Fruit fly (Drosophila melanogaster) whole organism, embryonic: ENCODE results near the gene stck.

ENCODE experiments used
- Atf-2 ChIP-seq: fragments of 200-800 bp; sonication (Bioruptor generic); optimal IDR thresholded peaks from 2 replicates; lab custom pipeline; 2016; ENCODE audit warnings: missing biosample characterization, missing genetic modification characterization
- CG10979 ChIP-seq: fragments of 200-800 bp; sonication (Bioruptor generic); optimal IDR thresholded peaks from 2 replicates; lab custom pipeline; 2018; ENCODE audit warnings: missing biosample characterization, mild to moderate bottlenecking, missing genetic modification characterization, moderate library complexity
- CG11504 ChIP-seq: fragments of 200-800 bp; sonication (Bioruptor generic); optimal IDR thresholded peaks from 3 replicates; lab custom pipeline; 2019; ENCODE audit warnings: missing biosample characterization, mild to moderate bottlenecking, missing genetic modification characterization, moderate library complexity
- CG11560 ChIP-seq: fragments of 200-800 bp; sonication (Bioruptor generic); IDR thresholded peaks from 3 replicates; pipeline ENCODE4 v1.3.6; 2022; ENCODE audit warnings: missing biosample characterization, missing genetic modification characterization
- CG12155 ChIP-seq: fragments of 200-800 bp; sonication (Bioruptor generic); optimal IDR thresholded peaks from 3 replicates; lab custom pipeline; 2016; ENCODE audit warnings: missing biosample characterization, missing genetic modification characterization
- CG12299 ChIP-seq: fragments of 200-800 bp; sonication (Bioruptor generic); optimal IDR thresholded peaks from 2 replicates; lab custom pipeline; 2018; ENCODE audit warnings: missing biosample characterization, mild to moderate bottlenecking, missing genetic modification characterization
- CG12769 ChIP-seq: fragments of 200-800 bp; sonication (Bioruptor generic); optimal IDR thresholded peaks from 2 replicates; lab custom pipeline; 2019; ENCODE audit warnings: missing biosample characterization, mild to moderate bottlenecking, missing genetic modification characterization, moderate library complexity
- CG14014 ChIP-seq: fragments of 200-800 bp; sonication (Bioruptor generic); IDR thresholded peaks from 2 replicates; pipeline ENCODE4 v1.3.6; 2022; ENCODE audit warnings: missing biosample characterization, missing genetic modification characterization
- CG14667 ChIP-seq: fragments of 200-800 bp; sonication (Bioruptor generic); IDR thresholded peaks from 2 replicates; pipeline ENCODE4 v1.3.6; 2022; ENCODE audit warnings: missing biosample characterization, missing genetic modification characterization
- CG16779 ChIP-seq: fragments of 200-800 bp; sonication (Bioruptor generic); IDR thresholded peaks from 2 replicates; pipeline ENCODE4 v1.3.6; 2022; ENCODE audit warnings: missing biosample characterization, missing genetic modification characterization
- CG18011 ChIP-seq: fragments of 200-800 bp; sonication (Bioruptor generic); optimal IDR thresholded peaks from 2 replicates; lab custom pipeline; 2017; ENCODE audit warnings: missing biosample characterization, missing genetic modification characterization, mild to moderate bottlenecking, moderate library complexity, missing genotype
- CG18262 ChIP-seq: fragments of 200-800 bp; optimal IDR thresholded peaks from 3 replicates; lab custom pipeline; 2019; ENCODE audit warnings: missing biosample characterization, mild to moderate bottlenecking, missing genetic modification characterization, moderate library complexity
- CG18764 ChIP-seq: fragments of 200-800 bp; sonication (Bioruptor generic); optimal IDR thresholded peaks from 3 replicates; lab custom pipeline; 2016; ENCODE audit warnings: missing biosample characterization, missing genetic modification characterization
- CG2120 ChIP-seq: fragments of 200-800 bp; sonication (Bioruptor generic); optimal IDR thresholded peaks from 3 replicates; lab custom pipeline; 2016; ENCODE audit warnings: missing biosample characterization, missing genetic modification characterization
- CG2199 ChIP-seq: fragments of 200-800 bp; sonication (Bioruptor generic); IDR thresholded peaks from 3 replicates; pipeline ENCODE4 v1.3.6; 2022; ENCODE audit warnings: missing biosample characterization, missing genetic modification characterization
- CG2678 ChIP-seq: fragments of 200-800 bp; sonication (Bioruptor generic); optimal IDR thresholded peaks from 3 replicates; lab custom pipeline; 2019; ENCODE audit warnings: missing biosample characterization, mild to moderate bottlenecking, missing genetic modification characterization, moderate library complexity
- CG3163 ChIP-seq: fragments of 200-800 bp; sonication (Bioruptor generic); optimal IDR thresholded peaks from 3 replicates; lab custom pipeline; 2016; ENCODE audit warnings: missing biosample characterization, missing genetic modification characterization
- CG32772 ChIP-seq: fragments of 200-800 bp; sonication (Bioruptor generic); IDR thresholded peaks from 2 replicates; pipeline ENCODE4 v1.3.6; 2022; ENCODE audit warnings: missing biosample characterization, missing genetic modification characterization
- CG3281 ChIP-seq: fragments of 200-800 bp; sonication (Bioruptor generic); optimal IDR thresholded peaks from 3 replicates; lab custom pipeline; 2017; ENCODE audit warnings: missing biosample characterization, mild to moderate bottlenecking, missing genetic modification characterization
- CG34376 ChIP-seq: fragments of 200-800 bp; sonication (Bioruptor generic); optimal IDR thresholded peaks from 2 replicates; lab custom pipeline; 2018; ENCODE audit warnings: missing biosample characterization, mild to moderate bottlenecking, missing genetic modification characterization
- CG3995 ChIP-seq: fragments of 200-800 bp; sonication (Bioruptor generic); optimal IDR thresholded peaks from 3 replicates; lab custom pipeline; 2016; ENCODE audit warnings: missing biosample characterization, missing genetic modification characterization
- CG4854 ChIP-seq: fragments of 200-800 bp; sonication (Bioruptor generic); optimal IDR thresholded peaks from 2 replicates; lab custom pipeline; 2016; ENCODE audit warnings: missing biosample characterization, missing genetic modification characterization, inconsistent platforms
- CG6654 ChIP-seq: fragments of 200-800 bp; sonication (Bioruptor generic); optimal IDR thresholded peaks from 2 replicates; lab custom pipeline; 2017; ENCODE audit warnings: missing biosample characterization, mild to moderate bottlenecking, missing genetic modification characterization
- CG8944 ChIP-seq: fragments of 200-800 bp; sonication (Bioruptor generic); optimal IDR thresholded peaks from 3 replicates; lab custom pipeline; 2016; ENCODE audit warnings: missing biosample characterization, missing genetic modification characterization
- CG9437 ChIP-seq: fragments of 200-800 bp; sonication (Bioruptor generic); optimal IDR thresholded peaks from 2 replicates; lab custom pipeline; 2018; ENCODE audit warnings: missing biosample characterization, mild to moderate bottlenecking, missing genetic modification characterization
- CG9797 ChIP-seq: fragments of 200-800 bp; sonication (Bioruptor generic); optimal IDR thresholded peaks from 3 replicates; lab custom pipeline; 2018; ENCODE audit warnings: missing biosample characterization, mild to moderate bottlenecking, missing genetic modification characterization
- CG9817 ChIP-seq: fragments of 200-800 bp; sonication (Bioruptor generic); optimal IDR thresholded peaks from 2 replicates; lab custom pipeline; 2018; ENCODE audit warnings: missing biosample characterization, mild to moderate bottlenecking, missing genetic modification characterization, moderate library complexity
- Dbx ChIP-seq: fragments of 200-800 bp; sonication (Bioruptor generic); IDR thresholded peaks from 3 replicates; pipeline ENCODE4 v1.3.6; 2022; ENCODE audit warnings: missing biosample characterization, missing genetic modification characterization
- Fer2 ChIP-seq: fragments of 200-800 bp; sonication (Bioruptor generic); optimal IDR thresholded peaks from 2 replicates; lab custom pipeline; 2018; ENCODE audit warnings: missing biosample characterization, mild to moderate bottlenecking, missing genetic modification characterization, moderate library complexity
- Fer3 ChIP-seq: fragments of 200-800 bp; sonication (Bioruptor generic); optimal IDR thresholded peaks from 2 replicates; lab custom pipeline; 2018; ENCODE audit warnings: missing biosample characterization, mild to moderate bottlenecking, missing genetic modification characterization, moderate library complexity
- H15 ChIP-seq: fragments of 200-800 bp; sonication (Bioruptor generic); IDR thresholded peaks from 3 replicates; pipeline ENCODE4 v1.3.6; 2022; ENCODE audit warnings: missing biosample characterization, missing genetic modification characterization
- H2.0 ChIP-seq: fragments of 200-800 bp; sonication (Bioruptor generic); IDR thresholded peaks from 2 replicates; pipeline ENCODE4 v1.3.6; 2022; ENCODE audit warnings: missing biosample characterization, missing genetic modification characterization
- Hand ChIP-seq: fragments of 200-800 bp; sonication (Bioruptor generic); optimal IDR thresholded peaks from 2 replicates; lab custom pipeline; 2017; ENCODE audit warnings: mild to moderate bottlenecking, missing biosample characterization, missing genetic modification reagents, missing genetic modification characterization
- Hmr ChIP-seq: fragments of 200-800 bp; sonication (Bioruptor generic); optimal IDR thresholded peaks from 3 replicates; lab custom pipeline; 2017; ENCODE audit warnings: mild to moderate bottlenecking, missing biosample characterization, missing genetic modification reagents, missing genetic modification characterization
- Hsf ChIP-seq: fragments of 200-800 bp; sonication (Bioruptor generic); optimal IDR thresholded peaks from 3 replicates; lab custom pipeline; 2016; ENCODE audit warnings: missing biosample characterization, missing genetic modification characterization
- Nf-YB ChIP-seq: fragments of 200-800 bp; sonication (Bioruptor generic); optimal IDR thresholded peaks from 3 replicates; lab custom pipeline; 2019; ENCODE audit warnings: missing biosample characterization, mild to moderate bottlenecking, missing genetic modification characterization, moderate library complexity
- Nf-YC ChIP-seq: fragments of 200-800 bp; optimal IDR thresholded peaks from 3 replicates; lab custom pipeline; 2019; ENCODE audit warnings: missing biosample characterization, mild to moderate bottlenecking, missing genetic modification characterization, moderate library complexity
- Ravus ChIP-seq: fragments of 200-800 bp; sonication (Bioruptor generic); IDR thresholded peaks from 2 replicates; pipeline ENCODE4 v1.3.6; 2022; ENCODE audit warnings: missing biosample characterization, missing genetic modification characterization
- Ssrp ChIP-seq: fragments of 200-800 bp; sonication (Bioruptor generic); optimal IDR thresholded peaks from 2 replicates; lab custom pipeline; 2018; ENCODE audit warnings: missing biosample characterization, mild to moderate bottlenecking, missing genetic modification characterization, moderate library complexity
- ap ChIP-seq: fragments of 200-800 bp; sonication (Bioruptor generic); IDR thresholded peaks from 2 replicates; pipeline ENCODE4 v1.3.6; 2022; ENCODE audit warnings: missing biosample characterization, missing genetic modification characterization
- bab2 ChIP-seq: fragments of 200-800 bp; sonication (Bioruptor generic); optimal IDR thresholded peaks from 2 replicates; lab custom pipeline; 2016; ENCODE audit warnings: missing biosample characterization, missing genetic modification characterization
- btn ChIP-seq: fragments of 200-800 bp; sonication (Bioruptor generic); optimal IDR thresholded peaks from 2 replicates; lab custom pipeline; 2016; ENCODE audit warnings: missing biosample characterization, missing genetic modification characterization
- esg ChIP-seq: fragments of 200-800 bp; sonication (Bioruptor generic); conservative IDR thresholded peaks from 2 replicates; pipeline ENCODE4 v1.3.6; 2022; ENCODE audit warnings: missing biosample characterization, missing genetic modification characterization
- gfzf ChIP-seq: fragments of 200-800 bp; sonication (Bioruptor generic); optimal IDR thresholded peaks from 2 replicates; lab custom pipeline; 2016; ENCODE audit warnings: missing biosample characterization, mild to moderate bottlenecking, missing genetic modification characterization, moderate library complexity
- gsb ChIP-seq: fragments of 200-800 bp; sonication (Bioruptor generic); IDR thresholded peaks from 2 replicates; pipeline ENCODE4 v1.3.6; 2022; ENCODE audit warnings: missing biosample characterization, missing genetic modification characterization
- pnt ChIP-seq: fragments of 200-800 bp; sonication (Bioruptor generic); optimal IDR thresholded peaks from 3 replicates; lab custom pipeline; 2016; ENCODE audit warnings: missing biosample characterization, missing genetic modification characterization
- row ChIP-seq: fragments of 200-800 bp; sonication (Bioruptor generic); IDR thresholded peaks from 3 replicates; pipeline ENCODE4 v1.3.6; 2022; ENCODE audit warnings: missing biosample characterization, missing genetic modification characterization
- sd ChIP-seq: fragments of 200-800 bp; sonication (Bioruptor generic); optimal IDR thresholded peaks from 3 replicates; lab custom pipeline; 2018; ENCODE audit warnings: missing biosample characterization, mild to moderate bottlenecking, missing genetic modification characterization, moderate library complexity
- sens ChIP-seq: fragments of 200-800 bp; sonication (Bioruptor generic); peaks from one replicate; lab custom pipeline; 2016; ENCODE audit warnings: missing biosample characterization, missing genetic modification characterization
- shn ChIP-seq: fragments of 200-800 bp; sonication (Bioruptor generic); optimal IDR thresholded peaks from 3 replicates; lab custom pipeline; 2016; ENCODE audit warnings: missing biosample characterization, missing genetic modification characterization
- wek ChIP-seq: fragments of 200-800 bp; sonication (Bioruptor generic); optimal IDR thresholded peaks from 3 replicates; lab custom pipeline; 2018; ENCODE audit warnings: missing biosample characterization, mild to moderate bottlenecking, missing genetic modification characterization, moderate library complexity
- yki ChIP-seq: fragments of >200 bp; optimal IDR thresholded peaks from 3 replicates; lab custom pipeline; 2018

Gene stck

dm6 chr3R:8354458-8354857 lies 2.3 kb upstream of the stck start (continued):
- peak; percentile 51 for TF ChIP-seq CG12769 (tag; lab: Kevin White, UChicago)
- no peak for TF ChIP-seq CG16779 (GFP tag; lab: Robert Waterston, UW)
- no peak for TF ChIP-seq shn (GFP tag; lab: Kevin White, UChicago)
- peak; percentile 85 for TF ChIP-seq sens (GFP tag; lab: Kevin White, UChicago)
- TF ChIP-seq H15 (GFP tag; lab: Robert Waterston, UW), result peak; percentile 59; the same call in 1 of the 3 replicates
- TF ChIP-seq CG9797, result no peak
- no peak for TF ChIP-seq CG18764 (GFP tag; lab: Kevin White, UChicago)
- TF ChIP-seq CG18262 (tag; lab: Kevin White, UChicago), result no peak
- TF ChIP-seq CG9817 (tag; lab: Kevin White, UChicago), result peak; percentile 66
- peak; percentile 54 for TF ChIP-seq CG11504 (tag; lab: Kevin White, UChicago)
- TF ChIP-seq Hand (GFP tag; lab: Kevin White, UChicago), result no peak
- no peak for TF ChIP-seq CG34376 (GFP tag; lab: Kevin White, UChicago)
- TF ChIP-seq Hsf (GFP tag; lab: Kevin White, UChicago), result no peak
- no peak for TF ChIP-seq CG3995 (GFP tag; lab: Kevin White, UChicago)
- peak; percentile 40; the same call in 1 of the 2 replicates for TF ChIP-seq H2.0
- TF ChIP-seq Nf-YB (GFP tag; lab: Kevin White, UChicago), result no peak
- TF ChIP-seq ap (GFP tag; lab: Robert Waterston, UW), result peak; percentile 40; the same call in 1 of the 2 replicates
- TF ChIP-seq CG3281 (GFP tag; lab: Kevin White, UChicago), result peak; percentile 26
- no peak for TF ChIP-seq yki (lab: Kevin White, UChicago)
- peak; percentile 64 for TF ChIP-seq CG32772 (GFP tag; lab: Robert Waterston, UW)
- TF ChIP-seq CG6654 (GFP tag; lab: Kevin White, UChicago), result no peak
- TF ChIP-seq CG2678, result peak; percentile 66
- no peak for TF ChIP-seq CG11560 (tag; lab: Robert Waterston, UW)
- TF ChIP-seq CG14014 (GFP tag; lab: Robert Waterston, UW), result peak; percentile 59; the same call in 1 of the 2 replicates
- peak; percentile 7 for TF ChIP-seq CG10979 (tag; lab: Kevin White, UChicago)
- peak; percentile 55; the same call in 1 of the 2 replicates for TF ChIP-seq CG14667 (GFP tag; lab: Robert Waterston, UW)
- no peak for TF ChIP-seq Atf-2 (GFP tag; lab: Kevin White, UChicago)
- no peak for TF ChIP-seq gfzf (GFP tag; lab: Kevin White, UChicago)
- no peak for TF ChIP-seq CG9437
- no peak for TF ChIP-seq CG8944 (GFP tag; lab: Kevin White, UChicago)
- TF ChIP-seq Nf-YC (tag; lab: Kevin White, UChicago), result no peak
- TF ChIP-seq CG2120 (GFP tag; lab: Kevin White, UChicago), result peak; percentile 63
- peak; percentile 50 for TF ChIP-seq CG12155 (GFP tag; lab: Kevin White, UChicago)
- peak; percentile 64 for TF ChIP-seq Hmr
- TF ChIP-seq CG2199, result no peak
- no peak for TF ChIP-seq wek (GFP tag; lab: Kevin White, UChicago)
- TF ChIP-seq Dbx, result peak; percentile 71
- no peak for TF ChIP-seq CG18011
- peak; percentile 89 for TF ChIP-seq sd
- peak; percentile 34 for TF ChIP-seq Ssrp
- TF ChIP-seq gsb, result peak; percentile 64; the same call in 1 of the 2 replicates
- 0 out of 2 replicates have a peak, but pooled peaks have one; percentile 25 for TF ChIP-seq esg (GFP tag; lab: Robert Waterston, UW)
- peak; percentile 16 for TF ChIP-seq bab2
- TF ChIP-seq pnt (GFP tag; lab: Kevin White, UChicago), result no peak
- TF ChIP-seq Fer2, result no peak
- no peak for TF ChIP-seq CG3163
- peak; percentile 77 for TF ChIP-seq row (GFP tag; lab: Robert Waterston, UW)
- TF ChIP-seq Fer3 (tag; lab: Kevin White, UChicago), result peak; percentile 66
- no peak for TF ChIP-seq btn
- peak; percentile 59 for TF ChIP-seq Ravus (GFP tag; lab: Robert Waterston, UW)
- no peak for TF ChIP-seq CG4854 (GFP tag; lab: Kevin White, UChicago)
- no peak for TF ChIP-seq CG12299 (tag; lab: Kevin White, UChicago)
